Worm (Caenorhabditis elegans) whole organism, mixed stage, embryonic: Measurements from ENCODE around the gene T24E12.12.

Source experiments
- M03D4.4 ChIP-seq: sonication (generic microtip); optimal IDR thresholded peaks from 2 replicates; lab custom pipeline; 2017; ENCODE audit warnings: mild to moderate bottlenecking, missing genetic modification characterization, missing compliant biosample characterization
- bed-3 ChIP-seq: fragments of 200-800 bp; sonication (Bioruptor generic); optimal IDR thresholded peaks from 3 replicates; lab custom pipeline; 2018; ENCODE audit warnings: mild to moderate bottlenecking, missing genetic modification characterization, moderate library complexity, missing compliant biosample characterization
- ceh-39 ChIP-seq: fragments of 150-350 bp; optimal IDR thresholded peaks from 2 replicates; lab custom pipeline; 2014; ENCODE audit warnings: missing biosample characterization, missing genetic modification characterization
- ceh-43 ChIP-seq: fragments of 200-800 bp; sonication (Bioruptor generic); optimal IDR thresholded peaks from 2 replicates; lab custom pipeline; 2018; ENCODE audit warnings: mild to moderate bottlenecking, missing genetic modification characterization, moderate library complexity, missing compliant biosample characterization
- ceh-83 ChIP-seq: fragments of 200-800 bp; sonication (Bioruptor generic); optimal IDR thresholded peaks from 2 replicates; lab custom pipeline; 2018; ENCODE audit warnings: mild to moderate bottlenecking, missing genetic modification characterization, missing compliant biosample characterization
- ces-1 ChIP-seq: fragments of 150-350 bp; optimal IDR thresholded peaks from 2 replicates; lab custom pipeline; 2014; ENCODE audit warnings: missing biosample characterization, missing genetic modification reagents, missing genetic modification characterization
- cnd-1 ChIP-seq: fragments of 200-800 bp; sonication (Bioruptor generic); optimal IDR thresholded peaks from 2 replicates; lab custom pipeline; 2018; ENCODE audit warnings: mild to moderate bottlenecking, missing genetic modification characterization, missing compliant biosample characterization
- drap-1 ChIP-seq: fragments of 200-800 bp; sonication (Bioruptor generic); optimal IDR thresholded peaks from 3 replicates; lab custom pipeline; 2018; ENCODE audit warnings: mild to moderate bottlenecking, missing genetic modification characterization, missing compliant biosample characterization
- elt-1 ChIP-seq: sonication (generic microtip); optimal IDR thresholded peaks from 2 replicates; lab custom pipeline; 2017; ENCODE audit warnings: missing genetic modification characterization, mild to moderate bottlenecking, missing compliant biosample characterization, antibody characterized with exemption, moderate library complexity, borderline replicate concordance; ENCODE audit not compliant: insufficient read depth
- elt-3 ChIP-seq: fragments of 150-350 bp; optimal IDR thresholded peaks from 2 replicates; lab custom pipeline; 2014; ENCODE audit warnings: missing biosample characterization, missing genetic modification characterization
- flh-1 ChIP-seq: fragments of 200-800 bp; sonication (Bioruptor generic); optimal IDR thresholded peaks from 2 replicates; lab custom pipeline; 2018; ENCODE audit warnings: mild to moderate bottlenecking, missing genetic modification characterization, moderate library complexity, missing compliant biosample characterization
- ham-2 ChIP-seq: fragments of 200-800 bp; sonication (Bioruptor generic); optimal IDR thresholded peaks from 2 replicates; lab custom pipeline; 2018; ENCODE audit warnings: mild to moderate bottlenecking, missing genetic modification characterization, missing compliant biosample characterization
- hlh-1 ChIP-seq: fragments of 150-350 bp; optimal IDR thresholded peaks from 2 replicates; lab custom pipeline; 2014; ENCODE audit warnings: missing biosample characterization, missing genetic modification reagents, missing genetic modification characterization
- lin-13 ChIP-seq: fragments of 150-350 bp; optimal IDR thresholded peaks from 2 replicates; lab custom pipeline; 2014; ENCODE audit warnings: missing biosample characterization, missing genetic modification characterization
- lin-32 ChIP-seq: fragments of 200-800 bp; sonication (Bioruptor generic); optimal IDR thresholded peaks from 2 replicates; lab custom pipeline; 2018; ENCODE audit warnings: mild to moderate bottlenecking, missing genetic modification characterization, missing compliant biosample characterization
- lsy-2 ChIP-seq: fragments of 150-350 bp; optimal IDR thresholded peaks from 2 replicates; lab custom pipeline; 2014; ENCODE audit warnings: missing biosample characterization, missing genetic modification characterization
- mab-5 ChIP-seq: fragments of 150-350 bp; optimal IDR thresholded peaks from 2 replicates; lab custom pipeline; 2014; ENCODE audit warnings: missing biosample characterization, missing genetic modification characterization
- mep-1 ChIP-seq: fragments of 150-350 bp; optimal IDR thresholded peaks from 2 replicates; lab custom pipeline; 2017; ENCODE audit warnings: missing biosample characterization, missing genetic modification reagents, missing genetic modification characterization, inconsistent platforms
- mls-2 ChIP-seq: sonication (generic microtip); optimal IDR thresholded peaks from 2 replicates; lab custom pipeline; 2016; ENCODE audit warnings: mild to moderate bottlenecking, missing genetic modification characterization, moderate library complexity, missing compliant biosample characterization
- nhr-2 ChIP-seq: fragments of 150-350 bp; optimal IDR thresholded peaks from 2 replicates; lab custom pipeline; 2014; ENCODE audit warnings: missing biosample characterization, missing genetic modification characterization
- nhr-237 ChIP-seq: fragments of 150-350 bp; optimal IDR thresholded peaks from 2 replicates; lab custom pipeline; 2014; ENCODE audit warnings: missing biosample characterization, missing genetic modification characterization
- nhr-28 ChIP-seq: fragments of 150-350 bp; optimal IDR thresholded peaks from 2 replicates; lab custom pipeline; 2014; ENCODE audit warnings: missing biosample characterization, missing genetic modification characterization
- nhr-76 ChIP-seq: sonication (generic microtip); optimal IDR thresholded peaks from 2 replicates; lab custom pipeline; 2017; ENCODE audit warnings: missing biosample characterization, missing genetic modification characterization
- pha-4 ChIP-seq: fragments of 150-350 bp; optimal IDR thresholded peaks from 2 replicates; lab custom pipeline; 2018; ENCODE audit warnings: missing biosample characterization, missing genetic modification reagents, missing genetic modification characterization
- sem-2 ChIP-seq: fragments of 200-800 bp; sonication (Bioruptor generic); optimal IDR thresholded peaks from 2 replicates; lab custom pipeline; 2018; ENCODE audit warnings: mild to moderate bottlenecking, missing genetic modification characterization, missing compliant biosample characterization
- snpc-4 ChIP-seq: fragments of 150-350 bp; optimal IDR thresholded peaks from 2 replicates; lab custom pipeline; 2014; ENCODE audit warnings: missing biosample characterization, missing genetic modification characterization
- tbx-8 ChIP-seq: fragments of 200-800 bp; sonication (Bioruptor generic); optimal IDR thresholded peaks from 2 replicates; lab custom pipeline; 2018; ENCODE audit warnings: mild to moderate bottlenecking, missing genetic modification characterization, moderate library complexity, missing compliant biosample characterization
- unc-120 ChIP-seq: sonication (generic microtip); optimal IDR thresholded peaks from 2 replicates; lab custom pipeline; 2017; ENCODE audit warnings: missing genetic modification characterization, missing compliant biosample characterization; ENCODE audit not compliant: poor library complexity, severe bottlenecking
- unc-39 ChIP-seq: fragments of 150-350 bp; optimal IDR thresholded peaks from 2 replicates; lab custom pipeline; 2014; ENCODE audit warnings: missing biosample characterization, missing genetic modification characterization
- unc-62 ChIP-seq: fragments of 150-350 bp; optimal IDR thresholded peaks from 2 replicates; lab custom pipeline; 2014; ENCODE audit warnings: missing biosample characterization, missing genetic modification reagents, missing genetic modification characterization
- ztf-11 ChIP-seq: fragments of 150-350 bp; optimal IDR thresholded peaks from 2 replicates; lab custom pipeline; 2014; ENCODE audit warnings: missing biosample characterization, missing genetic modification characterization

The T24E12.12 gene

ce11 chrII:3771640-3772039 lies 12.6 kb downstream of the T24E12.12 start:
- TF ChIP-seq mep-1 (tag; lab: Kevin White, UChicago) = no peak
- TF ChIP-seq ceh-43 (GFP tag; lab: Kevin White, UChicago) = no peak
- no peak for TF ChIP-seq ham-2
- TF ChIP-seq, all 35 proteins: peak for 0

- TF ChIP-seq mep-1 (tag; lab: Kevin White, UChicago) (no peak), mls-2 (tag; lab: Kevin White, UChicago) (no peak), flh-1 (GFP tag; lab: Kevin White, UChicago) (no peak), cnd-1 (tag; lab: Kevin White, UChicago) (no peak), nhr-2 (tag; lab: Kevin White, UChicago) (no peak), M03D4.4 (tag; lab: Kevin White, UChicago) (no peak), elt-1 (tag; lab: Kevin White, UChicago) (no peak), unc-39 (tag; lab: Kevin White, UChicago) (no peak), nhr-76 (no peak), nhr-237 (no peak), sem-2 (GFP tag; lab: Kevin White, UChicago) (no peak), pha-4 (no peak), ceh-43 (GFP tag; lab: Kevin White, UChicago) (no peak)
Measured at ce11 chrII:3773130-3773529, 14.0 kb downstream of the T24E12.12 start, which contains the start of gene T24E12.10. Gene T24E12.10, minus strand, starts transcription at chrII:3773230.

DNA sequence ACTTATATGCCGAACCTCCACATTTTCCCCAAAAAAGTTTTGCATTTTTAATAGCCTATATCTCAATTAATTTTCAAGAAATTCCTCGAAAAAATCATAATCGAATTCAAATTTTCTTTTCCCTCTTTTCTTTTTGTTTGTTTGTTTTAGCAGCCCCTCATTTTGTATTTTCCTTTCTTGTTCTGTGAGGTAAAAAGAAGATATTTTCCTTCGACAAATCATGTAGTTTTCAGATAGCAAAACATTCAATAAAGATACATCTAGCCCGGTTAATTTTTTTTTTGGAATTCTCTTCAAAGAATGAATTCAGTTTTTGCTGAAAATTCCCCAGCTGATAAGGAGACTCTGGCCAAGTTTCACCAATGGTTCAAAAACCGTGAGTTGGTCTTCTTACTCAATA lies 16.6 kb downstream of the T24E12.12 start, which contains the start of gene T24E12.3:
TSS of gene T24E12.3 (plus strand) at position 301 of the 400 bp plus-strand sequence.
- no peak for TF ChIP-seq mab-5
- no peak for TF ChIP-seq elt-3 (tag; lab: Kevin White, UChicago)
- TF ChIP-seq bed-3 (GFP tag; lab: Kevin White, UChicago) = no peak
- no peak for TF ChIP-seq lin-32
- TF ChIP-seq nhr-237 = no peak
- no peak for TF ChIP-seq M03D4.4 (tag; lab: Kevin White, UChicago)
- no peak for TF ChIP-seq nhr-76
- TF ChIP-seq lin-13 (tag; lab: Kevin White, UChicago) = no peak
- no peak for TF ChIP-seq lsy-2 (tag; lab: Kevin White, UChicago)
- no peak for TF ChIP-seq flh-1 (GFP tag; lab: Kevin White, UChicago)
- TF ChIP-seq ces-1 = no peak
- TF ChIP-seq elt-1 (tag; lab: Kevin White, UChicago) = no peak
- no peak for TF ChIP-seq cnd-1 (tag; lab: Kevin White, UChicago)
- TF ChIP-seq sem-2 (GFP tag; lab: Kevin White, UChicago) = no peak
- TF ChIP-seq nhr-28 (tag; lab: Kevin White, UChicago) = no peak
- TF ChIP-seq, all 35 proteins: peak for 0

- TF ChIP-seq mep-1 (tag; lab: Kevin White, UChicago) (no peak), unc-62 (GFP tag; lab: Kevin White, UChicago) (no peak), hlh-1 (tag; lab: Kevin White, UChicago) (no peak), ceh-39 (no peak), nhr-237 (no peak), nhr-2 (tag; lab: Kevin White, UChicago) (no peak), elt-1 (tag; lab: Kevin White, UChicago) (no peak), mls-2 (tag; lab: Kevin White, UChicago) (no peak), flh-1 (GFP tag; lab: Kevin White, UChicago) (no peak), cnd-1 (tag; lab: Kevin White, UChicago) (no peak), lsy-2 (tag; lab: Kevin White, UChicago) (no peak), snpc-4 (tag; lab: Kevin White, UChicago) (no peak), nhr-28 (tag; lab: Kevin White, UChicago) (no peak), tbx-8 (GFP tag; lab: Kevin White, UChicago) (no peak)
- TF ChIP-seq, all 35 proteins: peak for 0
Measured at ce11 chrII:3777802-3778201, 18.7 kb downstream of the T24E12.12 start.

DNA sequence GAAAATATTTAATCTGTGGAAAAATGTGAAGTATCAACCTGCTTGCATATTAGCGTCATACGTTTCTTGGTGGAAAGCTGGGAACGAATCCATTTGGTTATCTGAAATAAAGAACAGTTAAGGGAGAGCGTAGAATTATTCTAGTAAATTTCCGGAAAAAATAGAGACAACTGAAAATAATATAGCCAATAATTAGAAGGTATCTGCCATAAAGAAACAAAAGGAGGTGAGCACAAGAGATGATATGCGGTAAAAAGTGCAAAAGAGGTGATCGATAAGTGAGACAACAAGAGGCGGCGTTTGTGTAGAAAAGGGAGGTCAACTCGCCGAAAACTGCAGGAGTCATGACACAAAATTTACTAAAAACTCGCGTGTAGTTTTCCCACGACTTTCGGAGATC lies 20.4 kb downstream of the T24E12.12 start, which contains the start of gene T24E12.11:
TSS of gene T24E12.11 (minus strand) at position 101 of the 400 bp plus-strand sequence.
- TF ChIP-seq mls-2 (tag; lab: Kevin White, UChicago) = no peak
- TF ChIP-seq unc-120 (tag; lab: Kevin White, UChicago) = no peak
- no peak for TF ChIP-seq elt-3 (tag; lab: Kevin White, UChicago)
- no peak for TF ChIP-seq pha-4
- TF ChIP-seq nhr-237 = no peak
- TF ChIP-seq ces-1 = no peak
- no peak for TF ChIP-seq lsy-2 (tag; lab: Kevin White, UChicago)
- TF ChIP-seq ztf-11 (tag; lab: Kevin White, UChicago) = no peak
- TF ChIP-seq nhr-28 (tag; lab: Kevin White, UChicago) = no peak
- TF ChIP-seq ceh-83 (GFP tag; lab: Kevin White, UChicago) = no peak
- no peak for TF ChIP-seq snpc-4 (tag; lab: Kevin White, UChicago)
- no peak for TF ChIP-seq M03D4.4 (tag; lab: Kevin White, UChicago)
- no peak for TF ChIP-seq nhr-76
- no peak for TF ChIP-seq drap-1 (GFP tag; lab: Kevin White, UChicago)
- TF ChIP-seq lin-32 = no peak
- TF ChIP-seq ceh-43 (GFP tag; lab: Kevin White, UChicago) = no peak
- TF ChIP-seq sem-2 (GFP tag; lab: Kevin White, UChicago) = no peak
